Worm (Caenorhabditis elegans) whole organism, early embryonic: ENCODE measurements around the gene srxa-16.

Experiments used
- B0310.2 ChIP-seq: sonication (generic microtip); optimal IDR thresholded peaks from 2 replicates; lab custom pipeline; 2016; ENCODE audit warnings: mild to moderate bottlenecking, missing genetic modification characterization, missing compliant biosample characterization
- F13C5.2 ChIP-seq: sonication (generic microtip); optimal IDR thresholded peaks from 2 replicates; lab custom pipeline; 2017; ENCODE audit warnings: mild to moderate bottlenecking, missing genetic modification characterization, inconsistent platforms, missing compliant biosample characterization
- aly-1 ChIP-seq: sonication (generic microtip); optimal IDR thresholded peaks from 2 replicates; lab custom pipeline; 2016; ENCODE audit warnings: missing genetic modification characterization, missing compliant biosample characterization
- ama-1 ChIP-seq: fragments of 150-350 bp; optimal IDR thresholded peaks from 2 replicates; lab custom pipeline; 2014
- ceh-13 ChIP-seq: fragments of 200-800 bp; sonication (Bioruptor generic); optimal IDR thresholded peaks from 2 replicates; lab custom pipeline; 2018; ENCODE audit warnings: mild to moderate bottlenecking, missing genetic modification characterization, missing compliant biosample characterization
- ceh-36 ChIP-seq: sonication (generic microtip); optimal IDR thresholded peaks from 2 replicates; lab custom pipeline; 2016; ENCODE audit warnings: missing genetic modification characterization, inconsistent platforms, missing compliant biosample characterization
- ets-7 ChIP-seq: sonication (generic microtip); optimal IDR thresholded peaks from 2 replicates; lab custom pipeline; 2016; ENCODE audit warnings: missing genotype, missing genetic modification characterization, missing compliant biosample characterization
- flt-1 ChIP-seq: fragments of 200-800 bp; sonication (Bioruptor generic); IDR thresholded peaks from 2 replicates; pipeline ENCODE4 v1.3.6; 2022; ENCODE audit warnings: missing genetic modification characterization, missing compliant biosample characterization
- hmbx-1 ChIP-seq: sonication (generic microtip); optimal IDR thresholded peaks from 2 replicates; lab custom pipeline; 2016; ENCODE audit warnings: mild to moderate bottlenecking, missing genetic modification characterization, missing compliant biosample characterization
- hmg-4 ChIP-seq: fragments of 200-800 bp; sonication (Bioruptor generic); optimal IDR thresholded peaks from 2 replicates; lab custom pipeline; 2018; ENCODE audit warnings: mild to moderate bottlenecking, missing genetic modification characterization, missing compliant biosample characterization
- hnd-1 ChIP-seq: sonication (generic microtip); optimal IDR thresholded peaks from 2 replicates; lab custom pipeline; 2016; ENCODE audit warnings: missing genetic modification characterization, missing compliant biosample characterization
- pes-1 ChIP-seq: fragments of 200-800 bp; sonication (Bioruptor generic); IDR thresholded peaks from 2 replicates; pipeline ENCODE4 v1.3.6; 2022; ENCODE audit warnings: missing genetic modification reagents, missing genetic modification characterization, missing compliant biosample characterization
- scrt-1 ChIP-seq: fragments of 200-800 bp; sonication (Bioruptor generic); IDR thresholded peaks from 2 replicates; pipeline ENCODE4 v1.3.6; 2022; ENCODE audit warnings: missing genetic modification characterization, missing compliant biosample characterization
- sea-1 ChIP-seq: fragments of 200-800 bp; sonication (Bioruptor generic); conservative IDR thresholded peaks from 2 replicates; pipeline ENCODE4 v1.3.6; 2022; ENCODE audit warnings: missing genetic modification characterization, missing compliant biosample characterization
- tbx-11 ChIP-seq: fragments of 200-800 bp; sonication (Bioruptor generic); IDR thresholded peaks from 2 replicates; pipeline ENCODE4 v1.3.6; 2022; ENCODE audit warnings: missing genetic modification characterization, missing compliant biosample characterization
- tbx-37 ChIP-seq: fragments of 200-800 bp; sonication (Bioruptor generic); conservative IDR thresholded peaks from 2 replicates; pipeline ENCODE4 v1.3.6; 2022; ENCODE audit warnings: missing genetic modification reagents, missing genetic modification characterization, missing compliant biosample characterization
- tra-4 ChIP-seq: sonication (generic microtip); optimal IDR thresholded peaks from 2 replicates; lab custom pipeline; 2017; ENCODE audit warnings: missing genetic modification characterization, missing compliant biosample characterization

srxa-16 gene

ce11 chrV:16137043-16137442, 22.9 kb upstream of the srxa-16 start, which contains the start of gene F44G3.7:
Gene F44G3.7 (minus strand): TSS chrV:16137143.
- TF ChIP-seq tbx-11 (GFP tag; lab: Robert Waterston, UW) (no peak), hmbx-1 (tag; lab: Kevin White, UChicago) (no peak), scrt-1 (GFP tag; lab: Robert Waterston, UW) (no peak), B0310.2 (tag; lab: Kevin White, UChicago) (no peak), hmg-4 (GFP tag; lab: Kevin White, UChicago) (no peak), sea-1 (GFP tag; lab: Robert Waterston, UW) (no peak), ceh-13 (GFP tag; lab: Kevin White, UChicago) (no peak), pes-1 (GFP tag; lab: Robert Waterston, UW) (no peak), tra-4 (tag; lab: Kevin White, UChicago) (no peak), tbx-37 (no peak), F13C5.2 (no peak)

ce11 chrV:16132705-16133104, 18.6 kb upstream of the srxa-16 start, which contains the start of gene fbxa-144:
Gene fbxa-144 (minus strand): TSS chrV:16132805.
- TF ChIP-seq hnd-1 (tag; lab: Kevin White, UChicago) (no peak), B0310.2 (tag; lab: Kevin White, UChicago) (no peak), pes-1 (GFP tag; lab: Robert Waterston, UW) (no peak), tbx-37 (no peak)

- TF ChIP-seq hnd-1 (tag; lab: Kevin White, UChicago) (no peak), ceh-13 (GFP tag; lab: Kevin White, UChicago) (no peak), pes-1 (GFP tag; lab: Robert Waterston, UW) (no peak), hmg-4 (GFP tag; lab: Kevin White, UChicago) (no peak), F13C5.2 (no peak), ets-7 (tag; lab: Kevin White, UChicago) (no peak), B0310.2 (tag; lab: Kevin White, UChicago) (no peak), aly-1 (tag; lab: Kevin White, UChicago) (no peak), ceh-36 (tag; lab: Kevin White, UChicago) (no peak), tbx-37 (no peak), tra-4 (tag; lab: Kevin White, UChicago) (no peak), scrt-1 (GFP tag; lab: Robert Waterston, UW) (no peak)
Observed at ce11 chrV:16132215-16132614, 18.1 kb upstream of the srxa-16 start.

- TF ChIP-seq tbx-11 (GFP tag; lab: Robert Waterston, UW) (no peak), ceh-13 (GFP tag; lab: Kevin White, UChicago) (no peak), sea-1 (GFP tag; lab: Robert Waterston, UW) (no peak), aly-1 (tag; lab: Kevin White, UChicago) (no peak), hnd-1 (tag; lab: Kevin White, UChicago) (no peak), scrt-1 (GFP tag; lab: Robert Waterston, UW) (no peak), hmbx-1 (tag; lab: Kevin White, UChicago) (no peak)
Observed at ce11 chrV:16131249-16131648, 17.1 kb upstream of the srxa-16 start, which contains the start of gene fbxa-142. Gene fbxa-142 (minus strand): TSS chrV:16131349.

ce11 chrV:16129116-16129515, 15.0 kb upstream of the srxa-16 start:
- TF ChIP-seq scrt-1 (GFP tag; lab: Robert Waterston, UW) (no peak), hnd-1 (tag; lab: Kevin White, UChicago) (no peak), ceh-36 (tag; lab: Kevin White, UChicago) (no peak), pes-1 (GFP tag; lab: Robert Waterston, UW) (no peak), ceh-13 (GFP tag; lab: Kevin White, UChicago) (no peak), sea-1 (GFP tag; lab: Robert Waterston, UW) (no peak), ets-7 (tag; lab: Kevin White, UChicago) (no peak)

ce11 chrV:16127401-16127800, 13.3 kb upstream of the srxa-16 start, which contains the start of gene fbxa-143:
Gene fbxa-143 (minus strand): TSS chrV:16127501.
- TF ChIP-seq flt-1 (no peak), ceh-36 (tag; lab: Kevin White, UChicago) (no peak), B0310.2 (tag; lab: Kevin White, UChicago) (no peak), hmg-4 (GFP tag; lab: Kevin White, UChicago) (no peak), scrt-1 (GFP tag; lab: Robert Waterston, UW) (no peak), ets-7 (tag; lab: Kevin White, UChicago) (no peak), ceh-13 (GFP tag; lab: Kevin White, UChicago) (no peak), tbx-11 (GFP tag; lab: Robert Waterston, UW) (no peak), aly-1 (tag; lab: Kevin White, UChicago) (no peak), hmbx-1 (tag; lab: Kevin White, UChicago) (no peak)

ce11 chrV:16124739-16125138, 10.6 kb upstream of the srxa-16 start, which contains the start of gene nhr-111:
Gene nhr-111 (minus strand): TSS chrV:16124839.
- no peak for TF ChIP-seq sea-1 (GFP tag; lab: Robert Waterston, UW)
- TF ChIP-seq scrt-1 (GFP tag; lab: Robert Waterston, UW), result no peak
- no peak for TF ChIP-seq flt-1
- TF ChIP-seq ceh-36 (tag; lab: Kevin White, UChicago), result no peak
- TF ChIP-seq ceh-13 (GFP tag; lab: Kevin White, UChicago), result no peak
- no peak for TF ChIP-seq pes-1 (GFP tag; lab: Robert Waterston, UW)
- no peak for TF ChIP-seq ama-1 (lab: Kevin White, UChicago)
- no peak for TF ChIP-seq tbx-11 (GFP tag; lab: Robert Waterston, UW)
- no peak for TF ChIP-seq F13C5.2
- TF ChIP-seq hnd-1 (tag; lab: Kevin White, UChicago), result no peak
- TF ChIP-seq tbx-37, result no peak
- TF ChIP-seq tra-4 (tag; lab: Kevin White, UChicago), result no peak
- no peak for TF ChIP-seq hmg-4 (GFP tag; lab: Kevin White, UChicago)
- TF ChIP-seq ets-7 (tag; lab: Kevin White, UChicago), result no peak
- TF ChIP-seq hmbx-1 (tag; lab: Kevin White, UChicago), result no peak
- no peak for TF ChIP-seq B0310.2 (tag; lab: Kevin White, UChicago)
- no peak for TF ChIP-seq aly-1 (tag; lab: Kevin White, UChicago)
